Worm (Caenorhabditis elegans) whole organism, mixed stage, embryonic: Measurements from ENCODE around the gene clec-117.

Experiments
- elt-3 ChIP-seq: fragments of 150-350 bp; optimal IDR thresholded peaks from 2 replicates; lab custom pipeline; 2014; ENCODE audit warnings: missing biosample characterization, missing genetic modification characterization
- mep-1 ChIP-seq: fragments of 150-350 bp; optimal IDR thresholded peaks from 2 replicates; lab custom pipeline; 2017; ENCODE audit warnings: missing biosample characterization, missing genetic modification reagents, missing genetic modification characterization, inconsistent platforms
- unc-39 ChIP-seq: fragments of 150-350 bp; optimal IDR thresholded peaks from 2 replicates; lab custom pipeline; 2014; ENCODE audit warnings: missing biosample characterization, missing genetic modification characterization
- ztf-11 ChIP-seq: fragments of 150-350 bp; optimal IDR thresholded peaks from 2 replicates; lab custom pipeline; 2014; ENCODE audit warnings: missing biosample characterization, missing genetic modification characterization

DNA sequence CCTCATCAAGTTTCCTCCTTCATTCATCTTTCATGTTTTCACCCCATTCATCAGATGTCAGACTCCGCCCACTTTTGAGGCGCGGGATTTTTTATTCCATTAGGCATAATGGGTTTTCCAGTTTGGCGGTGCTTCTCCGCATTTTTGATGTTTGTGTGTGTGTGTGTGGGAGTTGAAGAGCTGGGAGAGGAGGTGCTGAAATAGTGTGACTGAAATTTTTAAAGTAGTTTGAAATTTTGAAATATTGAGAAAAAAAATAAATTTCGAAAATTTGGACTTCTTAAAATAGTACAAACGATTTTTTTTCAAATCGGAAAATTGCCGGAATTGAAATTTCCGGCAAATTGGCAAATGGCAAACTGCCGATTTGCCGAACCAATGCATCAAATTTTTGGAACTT, 33.2 kb downstream of the clec-117 start, which contains the start of gene scc-2:
- TF ChIP-seq elt-3 (tag; lab: Kevin White, UChicago): no peak
- TF ChIP-seq unc-39: no peak
- TF ChIP-seq mep-1: no peak
- TF ChIP-seq ztf-11 (tag; lab: Kevin White, UChicago): no peak
